Worm (Caenorhabditis elegans) whole organism, early embryonic: ENCODE measurements around the gene pqn-27.

ENCODE experiments used
- B0310.2 ChIP-seq: sonication (generic microtip); optimal IDR thresholded peaks from 2 replicates; lab custom pipeline; 2016; ENCODE audit warnings: mild to moderate bottlenecking, missing genetic modification characterization, missing compliant biosample characterization
- aly-1 ChIP-seq: sonication (generic microtip); optimal IDR thresholded peaks from 2 replicates; lab custom pipeline; 2016; ENCODE audit warnings: missing genetic modification characterization, missing compliant biosample characterization
- ama-1 ChIP-seq: fragments of 150-350 bp; optimal IDR thresholded peaks from 2 replicates; lab custom pipeline; 2014
- ceh-13 ChIP-seq: fragments of 200-800 bp; sonication (Bioruptor generic); optimal IDR thresholded peaks from 2 replicates; lab custom pipeline; 2018; ENCODE audit warnings: mild to moderate bottlenecking, missing genetic modification characterization, missing compliant biosample characterization
- ceh-36 ChIP-seq: sonication (generic microtip); optimal IDR thresholded peaks from 2 replicates; lab custom pipeline; 2016; ENCODE audit warnings: missing genetic modification characterization, inconsistent platforms, missing compliant biosample characterization
- ets-7 ChIP-seq: sonication (generic microtip); optimal IDR thresholded peaks from 2 replicates; lab custom pipeline; 2016; ENCODE audit warnings: missing genotype, missing genetic modification characterization, missing compliant biosample characterization
- hmg-4 ChIP-seq: fragments of 200-800 bp; sonication (Bioruptor generic); optimal IDR thresholded peaks from 2 replicates; lab custom pipeline; 2018; ENCODE audit warnings: mild to moderate bottlenecking, missing genetic modification characterization, missing compliant biosample characterization
- hnd-1 ChIP-seq: sonication (generic microtip); optimal IDR thresholded peaks from 2 replicates; lab custom pipeline; 2016; ENCODE audit warnings: missing genetic modification characterization, missing compliant biosample characterization
- pes-1 ChIP-seq: fragments of 200-800 bp; sonication (Bioruptor generic); IDR thresholded peaks from 2 replicates; pipeline ENCODE4 v1.3.6; 2022; ENCODE audit warnings: missing genetic modification reagents, missing genetic modification characterization, missing compliant biosample characterization
- scrt-1 ChIP-seq: fragments of 200-800 bp; sonication (Bioruptor generic); IDR thresholded peaks from 2 replicates; pipeline ENCODE4 v1.3.6; 2022; ENCODE audit warnings: missing genetic modification characterization, missing compliant biosample characterization
- tbx-11 ChIP-seq: fragments of 200-800 bp; sonication (Bioruptor generic); IDR thresholded peaks from 2 replicates; pipeline ENCODE4 v1.3.6; 2022; ENCODE audit warnings: missing genetic modification characterization, missing compliant biosample characterization
- tbx-37 ChIP-seq: fragments of 200-800 bp; sonication (Bioruptor generic); conservative IDR thresholded peaks from 2 replicates; pipeline ENCODE4 v1.3.6; 2022; ENCODE audit warnings: missing genetic modification reagents, missing genetic modification characterization, missing compliant biosample characterization

- TF ChIP-seq ama-1 (lab: Kevin White, UChicago) (no peak), scrt-1 (GFP tag; lab: Robert Waterston, UW) (no peak), pes-1 (GFP tag; lab: Robert Waterston, UW) (no peak), aly-1 (no peak), ceh-13 (GFP tag; lab: Kevin White, UChicago) (no peak), tbx-37 (GFP tag; lab: Robert Waterston, UW) (no peak), ceh-36 (tag; lab: Kevin White, UChicago) (no peak), B0310.2 (tag; lab: Kevin White, UChicago) (no peak), hmg-4 (no peak), ets-7 (tag; lab: Kevin White, UChicago) (no peak), tbx-11 (GFP tag; lab: Robert Waterston, UW) (no peak), hnd-1 (tag; lab: Kevin White, UChicago) (no peak)
These were observed 58.9 kb downstream of the pqn-27 start for ce11 chrII:13401549-13401948.
